Worm (Caenorhabditis elegans) whole organism, L4 larva: Measurements from ENCODE around the gene ttbk-5.

Experiments
- aly-2 ChIP-seq: sonication (generic microtip); optimal IDR thresholded peaks from 2 replicates; lab custom pipeline; 2018; ENCODE audit warnings: missing biosample characterization, missing genetic modification characterization
- ces-1 ChIP-seq: fragments of 150-350 bp; sonication (generic microtip); optimal IDR thresholded peaks from 4 replicates; lab custom pipeline; 2014; ENCODE audit warnings: missing biosample characterization, missing genetic modification reagents, missing genetic modification characterization
- dve-1 ChIP-seq: sonication (generic microtip); optimal IDR thresholded peaks from 2 replicates; lab custom pipeline; 2017; ENCODE audit warnings: antibody characterized with exemption, mild to moderate bottlenecking, missing genetic modification characterization, missing compliant biosample characterization; ENCODE audit not compliant: insufficient read depth
- egl-27 ChIP-seq: sonication (generic microtip); optimal IDR thresholded peaks from 3 replicates; lab custom pipeline; 2017; ENCODE audit warnings: missing biosample characterization, missing genetic modification reagents, missing genetic modification characterization
- lin-15B ChIP-seq: fragments of 150-350 bp; sonication (generic microtip); optimal IDR thresholded peaks from 3 replicates; lab custom pipeline; 2014; ENCODE audit warnings: missing biosample characterization, missing genetic modification characterization
- madf-5 ChIP-seq, 2 experiments: fragments of 200-800 bp; sonication (Bioruptor generic); IDR thresholded peaks; 2 replicates each; pipeline ENCODE4 v1.3.6; 2022; ENCODE audit warnings: missing compliant biosample characterization in 2 of 2, missing genetic modification characterization in 2 of 2
- mdl-1 ChIP-seq, 2 experiments: fragments of 150-350 bp in 1 of 2; sonication (generic microtip) in 1 of 2; optimal IDR thresholded peaks; 2 replicates each; lab custom pipeline; 2014 to 2017; ENCODE audit warnings: missing biosample characterization in 2 of 2, missing genetic modification characterization in 2 of 2
- mdt-29 ChIP-seq: fragments of 200-800 bp; sonication (Bioruptor generic); IDR thresholded peaks from 2 replicates; pipeline ENCODE4 v1.3.6; 2022; ENCODE audit warnings: missing genetic modification reagents, missing genetic modification characterization, missing compliant biosample characterization
- nhr-10 ChIP-seq: fragments of 150-350 bp; optimal IDR thresholded peaks from 2 replicates; lab custom pipeline; 2014; ENCODE audit warnings: missing biosample characterization, missing genetic modification characterization
- nhr-28 ChIP-seq: fragments of 150-350 bp; optimal IDR thresholded peaks from 2 replicates; lab custom pipeline; 2014; ENCODE audit warnings: missing biosample characterization, missing genetic modification characterization
- nhr-77 ChIP-seq: fragments of 150-350 bp; optimal IDR thresholded peaks from 2 replicates; lab custom pipeline; 2014; ENCODE audit warnings: missing biosample characterization, missing genetic modification characterization
- set-16 ChIP-seq: fragments of 200-800 bp; sonication (Bioruptor generic); IDR thresholded peaks from 2 replicates; pipeline ENCODE4 v1.3.6; 2022; ENCODE audit warnings: missing genetic modification reagents, missing genetic modification characterization, missing compliant biosample characterization
- zag-1 ChIP-seq: fragments of 150-350 bp; optimal IDR thresholded peaks from 2 replicates; lab custom pipeline; 2014; ENCODE audit warnings: missing biosample characterization, missing genetic modification characterization

DNA sequence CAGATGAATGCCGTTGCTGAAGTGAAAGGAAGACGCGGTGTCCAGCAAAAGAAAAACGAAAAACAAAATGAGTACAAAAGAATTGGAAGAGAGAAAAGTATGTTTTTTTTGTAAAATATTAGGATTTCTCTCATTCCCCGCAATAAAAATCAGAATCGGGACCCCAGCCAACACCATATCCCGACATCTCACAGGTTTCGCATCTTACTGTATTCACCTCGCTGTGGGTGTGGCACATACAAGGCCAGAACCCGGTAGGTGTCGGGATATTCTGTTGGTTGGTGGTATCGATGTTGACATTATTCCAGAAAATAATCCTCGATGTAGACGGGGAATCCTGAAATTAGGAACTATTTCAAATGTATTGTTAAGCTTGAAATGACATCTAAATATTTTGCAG, 26.3 kb downstream of the ttbk-5 start:
- TF ChIP-seq egl-27 (tag; lab: Kevin White, UChicago) (no peak), mdl-1 (tag; optimal IDR thresholded peaks at IDR 0.05; lab: Kevin White, UChicago) (no peak), madf-5 (GFP tag; IDR thresholded peaks at IDR 0.05; lab: Robert Waterston, UW) (no peak), nhr-28 (no peak), mdt-29 (no peak), set-16 (GFP tag; lab: Robert Waterston, UW) (no peak), nhr-10 (no peak), dve-1 (tag; lab: Kevin White, UChicago) (no peak), zag-1 (tag; lab: Kevin White, UChicago) (no peak), aly-2 (tag; lab: Kevin White, UChicago) (no peak), nhr-77 (no peak), lin-15B (no peak), ces-1 (no peak)
